Worm (Caenorhabditis elegans): ENCODE data around the gene mks-2.

mks-2 gene

DNA sequence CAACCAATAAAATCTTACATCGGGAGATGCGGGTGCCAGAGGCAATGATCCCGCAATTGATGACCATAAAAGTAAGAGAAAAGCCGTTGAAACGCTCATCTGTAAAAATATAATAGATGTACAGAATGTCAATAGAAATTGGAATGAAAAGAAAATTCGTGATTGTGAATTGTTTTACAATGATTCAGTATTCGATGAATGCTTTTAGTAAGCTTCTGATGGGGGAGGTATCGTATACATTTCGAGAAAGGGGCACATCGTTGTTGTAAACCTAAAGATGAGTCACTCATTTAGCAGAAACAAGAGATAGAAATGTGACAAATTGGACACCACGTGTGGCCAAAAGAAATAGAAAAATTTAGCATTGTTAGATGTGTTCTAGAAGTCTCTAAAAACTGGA is 3.3 kb upstream of the mks-2 start, which contains the start of gene C30B5.6:
Gene C30B5.6, minus strand, starts transcription at position 101 of the 400 bp plus-strand sequence.
- TF ChIP-seq Y22D7AL.16 (tag; optimal IDR thresholded peaks at IDR 0.05) (no peak), npax-4 (tag; optimal IDR thresholded peaks at IDR 0.05) (no peak), pqm-1 (tag; optimal IDR thresholded peaks at IDR 0.05) (no peak), pha-4 (tag; optimal IDR thresholded peaks at IDR 0.05) (no peak), ceh-19 (GFP tag; optimal IDR thresholded peaks at IDR 0.05) (no peak), C08G9.2 (tag; optimal IDR thresholded peaks at IDR 0.05) (no peak)

DNA sequence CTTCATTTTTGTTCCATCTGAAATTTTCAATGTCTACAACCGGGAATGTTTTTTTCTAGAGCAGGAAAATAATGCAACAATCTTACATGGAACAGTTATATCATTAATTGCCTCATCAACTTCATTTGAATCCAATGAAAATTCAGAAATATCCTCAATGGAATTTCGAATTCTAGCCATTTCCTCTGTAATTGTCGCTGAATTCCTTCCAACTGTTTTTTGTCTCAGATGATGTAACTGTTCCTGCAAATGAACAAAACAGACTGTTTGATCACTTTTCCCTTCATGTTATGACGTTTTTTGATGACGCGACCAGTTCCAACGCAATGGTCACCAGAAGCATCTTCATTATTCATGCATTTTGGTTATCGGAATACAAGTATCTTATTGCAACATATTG is 2.2 kb upstream of the mks-2 start:
- no peak for TF ChIP-seq unc-42 (tag; optimal IDR thresholded peaks at IDR 0.05)
- TF ChIP-seq eyg-1 (tag; optimal IDR thresholded peaks at IDR 0.05), result no peak
- no peak for TF ChIP-seq Y22D7AL.16 (tag; optimal IDR thresholded peaks at IDR 0.05)
- TF ChIP-seq pqm-1 (tag; optimal IDR thresholded peaks at IDR 0.05), result no peak
- no peak for TF ChIP-seq mec-3 (tag; optimal IDR thresholded peaks at IDR 0.05; ENCODE audit: borderline replicate concordance)
- no peak for TF ChIP-seq fkh-10 (GFP tag; optimal IDR thresholded peaks at IDR 0.05)
- TF ChIP-seq ceh-18 (tag; optimal IDR thresholded peaks at IDR 0.05), result no peak
- no peak for TF ChIP-seq C08G9.2 (tag; optimal IDR thresholded peaks at IDR 0.05)
- no peak for TF ChIP-seq pha-4 (tag; optimal IDR thresholded peaks at IDR 0.05)
- no peak for TF ChIP-seq unc-55 (GFP tag; optimal IDR thresholded peaks at IDR 0.05)
- TF ChIP-seq nhr-232 (tag; optimal IDR thresholded peaks at IDR 0.05), result no peak
- no peak for TF ChIP-seq sdc-2 (tag; optimal IDR thresholded peaks at IDR 0.05)
- TF ChIP-seq tbx-2 (tag; optimal IDR thresholded peaks at IDR 0.05), result no peak
- no peak for TF ChIP-seq npax-4 (tag; optimal IDR thresholded peaks at IDR 0.05)
- TF ChIP-seq elt-4 (tag; optimal IDR thresholded peaks at IDR 0.05), result no peak
- no peak for TF ChIP-seq ceh-31 (tag; optimal IDR thresholded peaks at IDR 0.05)
- TF ChIP-seq ceh-34 (tag; optimal IDR thresholded peaks at IDR 0.05), result no peak

DNA sequence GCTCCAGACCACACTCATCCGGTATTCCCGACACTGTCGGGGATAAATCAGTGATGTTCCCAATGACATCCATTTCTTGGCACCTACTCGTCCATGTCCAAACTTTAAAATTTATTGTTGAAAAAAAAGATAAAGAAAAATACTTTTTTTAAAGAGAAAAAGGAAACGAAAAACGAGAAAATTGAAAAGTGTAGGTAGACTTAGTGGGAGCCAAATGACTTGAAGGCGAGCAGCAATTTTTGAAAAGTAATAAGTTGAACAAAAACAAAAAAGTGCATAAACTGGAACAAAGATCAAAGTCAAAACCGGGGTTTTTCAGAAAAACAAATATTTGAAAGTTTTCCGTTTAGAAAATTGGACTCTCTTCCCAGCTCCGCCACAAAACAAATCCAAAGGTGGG is 11.1 kb downstream of the mks-2 start, which contains the start of gene daf-37:
Gene daf-37, minus strand, starts transcription at position 101 of the 400 bp plus-strand sequence.
- no peak for TF ChIP-seq T23F11.4 (GFP tag; optimal IDR thresholded peaks at IDR 0.05)
- TF ChIP-seq ceh-34 (tag; optimal IDR thresholded peaks at IDR 0.05), result no peak
- no peak for TF ChIP-seq K09A11.1 (tag; optimal IDR thresholded peaks at IDR 0.05; ENCODE audit: insufficient read depth)
- no peak for TF ChIP-seq F13H6.1 (tag; optimal IDR thresholded peaks at IDR 0.05)
- no peak for TF ChIP-seq ets-4 (tag; optimal IDR thresholded peaks at IDR 0.05)
- no peak for TF ChIP-seq nfya-1 (tag; optimal IDR thresholded peaks at IDR 0.05)
- no peak for TF ChIP-seq ceh-14 (tag; optimal IDR thresholded peaks at IDR 0.05)
- no peak for TF ChIP-seq mec-3 (tag; optimal IDR thresholded peaks at IDR 0.05; ENCODE audit: borderline replicate concordance)
- no peak for TF ChIP-seq unc-42 (tag; optimal IDR thresholded peaks at IDR 0.05)
- no peak for TF ChIP-seq fkh-6 (tag; optimal IDR thresholded peaks at IDR 0.05)
- no peak for TF ChIP-seq C08G9.2 (tag; optimal IDR thresholded peaks at IDR 0.05)
- TF ChIP-seq pax-1 (tag; optimal IDR thresholded peaks at IDR 0.05), result no peak
- no peak for TF ChIP-seq hlh-8 (tag; optimal IDR thresholded peaks at IDR 0.05)
- TF ChIP-seq pha-2 (tag; optimal IDR thresholded peaks at IDR 0.05), result no peak
- no peak for TF ChIP-seq gmeb-2 (tag; optimal IDR thresholded peaks at IDR 0.05)
- no peak for TF ChIP-seq tbx-7 (tag; optimal IDR thresholded peaks at IDR 0.05)
- no peak for TF ChIP-seq ahr-1 (tag; optimal IDR thresholded peaks at IDR 0.05)
- no peak for TF ChIP-seq ceh-24 (tag; optimal IDR thresholded peaks at IDR 0.05)
- no peak for TF ChIP-seq ceh-30 (tag; optimal IDR thresholded peaks at IDR 0.05)
- TF ChIP-seq nhr-232 (tag; optimal IDR thresholded peaks at IDR 0.05), result no peak

DNA sequence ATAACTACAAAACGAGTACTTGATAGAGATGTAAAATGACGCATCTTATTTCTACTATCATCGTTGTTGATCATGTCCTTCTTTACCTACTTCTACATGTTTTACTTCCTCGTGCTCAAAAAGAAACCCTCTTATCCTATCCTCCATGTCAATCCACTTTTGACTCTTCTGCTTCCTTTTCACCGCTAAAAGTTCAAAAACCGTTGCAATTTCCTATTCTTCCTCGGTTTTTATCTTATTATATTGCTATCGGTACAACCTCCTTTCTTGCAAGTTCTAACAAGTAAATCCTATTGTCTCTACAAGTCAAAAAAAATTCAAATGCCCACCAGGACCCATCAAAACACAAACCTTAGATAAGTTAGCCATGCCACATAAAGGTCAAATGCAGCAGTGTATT is 12.0 kb downstream of the mks-2 start:
- TF ChIP-seq unc-3 (GFP tag; conservative IDR thresholded peaks at IDR 0.05), result no peak
- TF ChIP-seq unc-3 (tag; optimal IDR thresholded peaks at IDR 0.05), result no peak
- peak; percentile 52 for TF ChIP-seq unc-42 (tag; optimal IDR thresholded peaks at IDR 0.05)
- TF ChIP-seq nhr-11 (tag; optimal IDR thresholded peaks at IDR 0.05), result no peak
- no peak for TF ChIP-seq K09A11.1 (tag; optimal IDR thresholded peaks at IDR 0.05; ENCODE audit: insufficient read depth)

DNA sequence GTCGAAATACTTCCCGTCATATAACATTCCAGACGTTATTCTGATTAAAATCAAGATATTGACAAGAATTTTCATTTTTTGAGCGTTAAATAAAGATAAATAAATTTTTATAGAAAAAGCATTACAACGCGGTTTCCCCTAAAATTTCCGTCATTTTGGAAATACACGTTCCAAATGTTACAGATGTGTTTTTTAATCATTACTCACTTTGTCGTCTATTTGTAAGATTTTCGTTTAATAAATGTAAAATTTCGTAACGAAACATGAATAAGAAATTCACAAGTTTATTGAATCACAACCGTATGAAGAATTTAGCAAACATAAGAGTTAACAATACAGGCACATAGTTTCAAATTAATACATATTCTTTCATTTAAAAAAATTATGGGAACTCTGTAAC is 16.3 kb downstream of the mks-2 start, which contains the start of gene C30B5.17:
Gene C30B5.17, minus strand, starts transcription at position 101 of the 400 bp plus-strand sequence.
- TF ChIP-seq lin-11 (tag; optimal IDR thresholded peaks at IDR 0.05) (no peak), ceh-18 (tag; optimal IDR thresholded peaks at IDR 0.05) (no peak), fkh-10 (GFP tag; optimal IDR thresholded peaks at IDR 0.05) (no peak), T23F11.4 (GFP tag; optimal IDR thresholded peaks at IDR 0.05) (no peak), K02D7.2 (tag; optimal IDR thresholded peaks at IDR 0.05) (no peak), pax-1 (tag; optimal IDR thresholded peaks at IDR 0.05) (no peak), madf-2 (tag; optimal IDR thresholded peaks at IDR 0.05) (no peak), sdc-2 (tag; optimal IDR thresholded peaks at IDR 0.05) (no peak), ceh-48 (tag; optimal IDR thresholded peaks at IDR 0.05) (no peak), nhr-11 (tag; optimal IDR thresholded peaks at IDR 0.05) (no peak), hlh-13 (GFP tag; optimal IDR thresholded peaks at IDR 0.05) (no peak), gmeb-2 (tag; optimal IDR thresholded peaks at IDR 0.05) (no peak)
